Fruit fly (Drosophila melanogaster) whole organism, embryonic: Measurements from ENCODE around the gene CG14402.

Experiments used
- Atf6 ChIP-seq: fragments of 200-800 bp; sonication (Bioruptor generic); IDR thresholded peaks from 2 replicates; pipeline ENCODE4 v1.3.6; 2022; ENCODE audit warnings: missing biosample characterization, missing genetic modification characterization
- CG10366 ChIP-seq: fragments of 200-800 bp; sonication (Bioruptor generic); IDR thresholded peaks from 2 replicates; pipeline ENCODE4 v1.3.6; 2022; ENCODE audit warnings: missing biosample characterization, missing genetic modification characterization
- CG10543 ChIP-seq: fragments of 200-800 bp; sonication (Bioruptor generic); optimal IDR thresholded peaks from 3 replicates; lab custom pipeline; 2017; ENCODE audit warnings: missing biosample characterization, mild to moderate bottlenecking, missing genetic modification characterization, moderate library complexity
- CG11560 ChIP-seq: fragments of 200-800 bp; sonication (Bioruptor generic); IDR thresholded peaks from 3 replicates; pipeline ENCODE4 v1.3.6; 2022; ENCODE audit warnings: missing biosample characterization, missing genetic modification characterization
- CG12236 ChIP-seq: fragments of 200-800 bp; sonication (Bioruptor generic); optimal IDR thresholded peaks from 2 replicates; lab custom pipeline; 2016; ENCODE audit warnings: missing biosample characterization, missing genetic modification characterization
- CG13287 ChIP-seq: fragments of 200-800 bp; sonication (Bioruptor generic); IDR thresholded peaks from 2 replicates; pipeline ENCODE4 v1.3.6; 2022; ENCODE audit warnings: missing biosample characterization, missing genetic modification characterization; ENCODE audit not compliant: partially characterized antibody
- CG13424 ChIP-seq: fragments of 200-800 bp; sonication (Bioruptor generic); optimal IDR thresholded peaks from 2 replicates; lab custom pipeline; 2019; ENCODE audit warnings: missing biosample characterization, mild to moderate bottlenecking, missing genetic modification characterization, moderate library complexity
- CG14667 ChIP-seq: fragments of 200-800 bp; sonication (Bioruptor generic); IDR thresholded peaks from 2 replicates; pipeline ENCODE4 v1.3.6; 2022; ENCODE audit warnings: missing biosample characterization, missing genetic modification characterization
- CG15479 ChIP-seq: fragments of 200-800 bp; sonication (Bioruptor generic); optimal IDR thresholded peaks from 3 replicates; lab custom pipeline; 2019; ENCODE audit warnings: missing biosample characterization, mild to moderate bottlenecking, missing genetic modification characterization, moderate library complexity
- CG1602 ChIP-seq: fragments of 200-800 bp; sonication (Bioruptor generic); optimal IDR thresholded peaks from 3 replicates; lab custom pipeline; 2016; ENCODE audit warnings: missing biosample characterization, missing genetic modification characterization
- CG16813 ChIP-seq: fragments of 200-800 bp; sonication (Bioruptor generic); IDR thresholded peaks from 3 replicates; pipeline ENCODE4 v1.3.6; 2022; ENCODE audit warnings: missing biosample characterization, missing genetic modification characterization; ENCODE audit not compliant: partially characterized antibody
- CG17385 ChIP-seq: fragments of 200-800 bp; sonication (Bioruptor generic); optimal IDR thresholded peaks from 3 replicates; lab custom pipeline; 2018; ENCODE audit warnings: missing biosample characterization, mild to moderate bottlenecking, missing genetic modification characterization
- CG30403 ChIP-seq: fragments of 200-800 bp; sonication (Bioruptor generic); optimal IDR thresholded peaks from 3 replicates; lab custom pipeline; 2016; ENCODE audit warnings: missing biosample characterization, missing genetic modification characterization
- CG7556 ChIP-seq: fragments of 200-800 bp; sonication (Bioruptor generic); optimal IDR thresholded peaks from 2 replicates; lab custom pipeline; 2017; ENCODE audit warnings: missing biosample characterization, mild to moderate bottlenecking, missing genetic modification characterization
- CG7745 ChIP-seq: fragments of 200-800 bp; sonication (Bioruptor generic); optimal IDR thresholded peaks from 2 replicates; lab custom pipeline; 2018; ENCODE audit warnings: missing biosample characterization, mild to moderate bottlenecking, missing genetic modification characterization, moderate library complexity
- Dad ChIP-seq: fragments of 200-800 bp; sonication (Bioruptor generic); optimal IDR thresholded peaks from 3 replicates; lab custom pipeline; 2016; ENCODE audit warnings: missing biosample characterization, missing genetic modification characterization
- Dfd ChIP-seq, 2 experiments: fragments of >200 bp; optimal IDR thresholded peaks; 2 replicates each; lab custom pipeline; 2017; ENCODE audit warnings: missing biosample characterization in 2 of 2, missing genetic modification characterization in 2 of 2
- Dip2 ChIP-seq: fragments of 200-800 bp; sonication (Bioruptor generic); IDR thresholded peaks from 2 replicates; pipeline ENCODE4 v1.3.6; 2022; ENCODE audit warnings: missing biosample characterization, missing genetic modification characterization
- E2f1 ChIP-seq: fragments of 200-800 bp; sonication (Bioruptor generic); IDR thresholded peaks from 2 replicates; pipeline ENCODE4 v1.3.6; 2022; ENCODE audit warnings: missing biosample characterization, missing genetic modification characterization
- ERR ChIP-seq: fragments of 200-800 bp; sonication (Bioruptor generic); optimal IDR thresholded peaks from 2 replicates; lab custom pipeline; 2016; ENCODE audit warnings: missing biosample characterization, missing genetic modification characterization
- Fer2 ChIP-seq: fragments of 200-800 bp; sonication (Bioruptor generic); optimal IDR thresholded peaks from 2 replicates; lab custom pipeline; 2018; ENCODE audit warnings: missing biosample characterization, mild to moderate bottlenecking, missing genetic modification characterization, moderate library complexity
- HLH4C ChIP-seq: fragments of 200-800 bp; sonication (Bioruptor generic); IDR thresholded peaks from 3 replicates; pipeline ENCODE4 v1.3.6; 2022; ENCODE audit warnings: missing biosample characterization, missing genetic modification characterization; ENCODE audit not compliant: partially characterized antibody
- Lhr ChIP-seq: fragments of 200-800 bp; sonication (Bioruptor generic); optimal IDR thresholded peaks from 3 replicates; lab custom pipeline; 2017; ENCODE audit warnings: mild to moderate bottlenecking, missing biosample characterization, missing genetic modification reagents, missing genetic modification characterization
- NC2α ChIP-seq: fragments of 200-800 bp; sonication (Bioruptor generic); optimal IDR thresholded peaks from 2 replicates; lab custom pipeline; 2016; ENCODE audit warnings: missing biosample characterization, missing genetic modification characterization
- Oli ChIP-seq: fragments of 200-800 bp; sonication (Bioruptor generic); optimal IDR thresholded peaks from 2 replicates; lab custom pipeline; 2018; ENCODE audit warnings: missing biosample characterization, mild to moderate bottlenecking, missing genetic modification characterization, moderate library complexity
- PHDP ChIP-seq: fragments of 200-800 bp; sonication (Bioruptor generic); optimal IDR thresholded peaks from 3 replicates; lab custom pipeline; 2018; ENCODE audit warnings: missing biosample characterization, mild to moderate bottlenecking, missing genetic modification characterization, moderate library complexity
- Poxn ChIP-seq: fragments of 200-800 bp; sonication (Bioruptor generic); IDR thresholded peaks from 2 replicates; pipeline ENCODE4 v1.3.6; 2022; ENCODE audit warnings: missing biosample characterization, missing genetic modification characterization
- Sox100B ChIP-seq: fragments of 200-800 bp; sonication (Bioruptor generic); optimal IDR thresholded peaks from 3 replicates; lab custom pipeline; 2018; ENCODE audit warnings: missing biosample characterization, mild to moderate bottlenecking, missing genetic modification characterization
- al ChIP-seq: fragments of 200-800 bp; sonication (Bioruptor generic); IDR thresholded peaks from 2 replicates; pipeline ENCODE4 v1.3.6; 2022; ENCODE audit warnings: missing biosample characterization, missing genetic modification characterization
- ash1 ChIP-seq: fragments of 200-800 bp; sonication (Bioruptor generic); optimal IDR thresholded peaks from 2 replicates; lab custom pipeline; 2018; ENCODE audit warnings: missing biosample characterization, mild to moderate bottlenecking, missing genetic modification characterization
- bowl ChIP-seq: fragments of 200-800 bp; sonication (Bioruptor generic); IDR thresholded peaks from 2 replicates; pipeline ENCODE4 v1.3.6; 2022; ENCODE audit warnings: missing biosample characterization, missing genetic modification characterization
- cg ChIP-seq: fragments of 200-800 bp; sonication (Bioruptor generic); optimal IDR thresholded peaks from 3 replicates; lab custom pipeline; 2019; ENCODE audit warnings: missing biosample characterization, mild to moderate bottlenecking, missing genetic modification characterization, moderate library complexity
- chm ChIP-seq: fragments of 200-800 bp; sonication (Bioruptor generic); IDR thresholded peaks from 2 replicates; pipeline ENCODE4 v1.3.6; 2022; ENCODE audit warnings: missing biosample characterization, missing genetic modification characterization
- croc ChIP-seq: fragments of 200-800 bp; sonication (Bioruptor generic); conservative IDR thresholded peaks from 3 replicates; pipeline ENCODE4 v1.3.6; 2022; ENCODE audit warnings: missing biosample characterization, missing genetic modification characterization
- crp ChIP-seq, 2 experiments: fragments of 200-800 bp; sonication (Bioruptor generic); optimal IDR thresholded peaks; 2 replicates in 1 of 2; 3 replicates in 1 of 2; lab custom pipeline; 2017; ENCODE audit warnings: missing biosample characterization in 2 of 2, missing genetic modification characterization in 2 of 2, mild to moderate bottlenecking in 1 of 2, moderate library complexity in 1 of 2
- cwo ChIP-seq: fragments of 200-800 bp; sonication (Bioruptor generic); optimal IDR thresholded peaks from 3 replicates; lab custom pipeline; 2017; ENCODE audit warnings: missing biosample characterization, missing genetic modification characterization, mild to moderate bottlenecking, moderate library complexity, missing genetic modification reagents
- da ChIP-seq: fragments of 200-800 bp; sonication (Bioruptor generic); optimal IDR thresholded peaks from 2 replicates; lab custom pipeline; 2016; ENCODE audit warnings: missing biosample characterization, missing genetic modification characterization
- dmrt99B ChIP-seq: fragments of 200-800 bp; sonication (Bioruptor generic); optimal IDR thresholded peaks from 2 replicates; lab custom pipeline; 2018; ENCODE audit warnings: missing biosample characterization, mild to moderate bottlenecking, missing genetic modification characterization, moderate library complexity
- dpn ChIP-seq, 2 experiments: fragments of 200-800 bp; sonication (Bioruptor generic); optimal IDR thresholded peaks; 3 replicates each; lab custom pipeline; 2016; ENCODE audit warnings: missing biosample characterization in 2 of 2, missing genetic modification characterization in 2 of 2
- dysf ChIP-seq: fragments of 200-800 bp; sonication (Bioruptor generic); IDR thresholded peaks from 3 replicates; pipeline ENCODE4 v1.3.6; 2022; ENCODE audit warnings: missing biosample characterization, missing genetic modification characterization
- fd102C ChIP-seq: fragments of 200-800 bp; sonication (Bioruptor generic); optimal IDR thresholded peaks from 2 replicates; lab custom pipeline; 2018; ENCODE audit warnings: missing biosample characterization, mild to moderate bottlenecking, missing genetic modification characterization, moderate library complexity
- her ChIP-seq: fragments of 200-800 bp; sonication (Bioruptor generic); optimal IDR thresholded peaks from 2 replicates; lab custom pipeline; 2016; ENCODE audit warnings: missing biosample characterization, missing genetic modification characterization
- onecut ChIP-seq: fragments of 200-800 bp; sonication (Bioruptor generic); IDR thresholded peaks from 2 replicates; pipeline ENCODE4 v1.3.6; 2022; ENCODE audit warnings: missing biosample characterization, missing genetic modification characterization
- peb ChIP-seq: fragments of 200-800 bp; sonication (Bioruptor generic); IDR thresholded peaks from 2 replicates; pipeline ENCODE4 v1.3.6; 2022; ENCODE audit warnings: missing biosample characterization, missing genetic modification characterization
- pum ChIP-seq: fragments of 200-800 bp; sonication (Bioruptor generic); optimal IDR thresholded peaks from 2 replicates; lab custom pipeline; 2016; ENCODE audit warnings: missing biosample characterization, missing genetic modification characterization
- tap ChIP-seq: fragments of 200-800 bp; optimal IDR thresholded peaks from 3 replicates; lab custom pipeline; 2019; ENCODE audit warnings: missing biosample characterization, mild to moderate bottlenecking, missing genetic modification characterization, moderate library complexity
- trh ChIP-seq: fragments of 200-800 bp; sonication (Bioruptor generic); optimal IDR thresholded peaks from 2 replicates; lab custom pipeline; 2016; ENCODE audit warnings: missing biosample characterization, missing genetic modification characterization
- unc-4 ChIP-seq: fragments of 200-800 bp; sonication (Bioruptor generic); IDR thresholded peaks from 2 replicates; pipeline ENCODE4 v1.3.6; 2022; ENCODE audit warnings: missing biosample characterization, missing genetic modification characterization; ENCODE audit not compliant: partially characterized antibody
- vfl ChIP-seq: fragments of 200-800 bp; sonication (Bioruptor generic); optimal IDR thresholded peaks from 2 replicates; lab custom pipeline; 2016; ENCODE audit warnings: missing biosample characterization, missing genetic modification characterization
- wdn ChIP-seq: fragments of 200-800 bp; sonication (Bioruptor generic); IDR thresholded peaks from 2 replicates; pipeline ENCODE4 v1.3.6; 2022; ENCODE audit warnings: missing biosample characterization, missing genetic modification characterization

Gene CG14402

DNA sequence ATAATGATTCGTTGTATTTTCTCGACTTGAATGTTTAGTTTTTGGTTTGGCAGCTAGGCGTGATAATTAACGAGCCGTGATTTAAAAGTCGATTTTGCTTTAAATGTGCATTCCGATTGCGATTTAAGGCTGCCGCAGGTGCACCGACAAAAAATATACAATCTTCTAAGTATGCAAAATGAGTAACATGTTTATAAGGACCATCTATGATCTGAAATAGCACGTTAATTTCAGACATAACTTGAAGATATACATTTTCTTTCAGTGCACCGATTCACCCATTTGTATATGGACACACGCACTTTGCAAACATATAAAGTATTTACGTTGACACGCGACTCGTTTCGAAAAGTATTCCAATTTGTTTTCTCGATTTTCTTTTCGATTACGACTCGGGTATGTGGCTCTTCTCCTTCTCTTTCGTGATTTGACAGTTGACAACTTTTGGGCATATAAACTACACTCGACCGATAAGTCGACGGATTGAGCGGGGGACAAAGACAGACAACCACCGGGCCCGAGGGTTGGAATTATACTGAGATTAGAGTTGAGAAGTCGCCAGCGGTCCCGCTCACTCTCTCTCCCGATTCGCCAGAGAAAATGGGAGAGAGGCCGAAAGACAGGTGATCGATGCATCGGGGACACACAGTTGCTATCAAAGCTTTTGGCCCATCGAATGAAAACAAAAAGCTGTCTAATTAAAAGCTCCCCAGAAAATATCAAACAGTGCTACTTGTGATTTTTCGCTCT, 40.9 kb downstream of the CG14402 start (continued):
- peak; percentile 14 for TF ChIP-seq CG17385 (GFP tag; lab: Kevin White, UChicago)
- TF ChIP-seq chm: 0 out of 2 replicates have a peak, but pooled peaks have one; percentile 60
- TF ChIP-seq tap: no peak
- peak; percentile 42 for TF ChIP-seq cwo
- TF ChIP-seq croc (GFP tag; lab: Robert Waterston, UW): no peak
- TF ChIP-seq CG13424 (tag; lab: Kevin White, UChicago): peak; percentile 17
- TF ChIP-seq Dad (GFP tag; lab: Kevin White, UChicago): peak; percentile 36
- no peak for TF ChIP-seq cg (GFP tag; lab: Kevin White, UChicago)
- TF ChIP-seq dmrt99B (tag; lab: Kevin White, UChicago): peak; percentile 65
- no peak for TF ChIP-seq CG16813
- peak; percentile 62 for TF ChIP-seq Oli (tag; lab: Kevin White, UChicago)
- TF ChIP-seq ash1 (GFP tag; lab: Kevin White, UChicago): no peak
- no peak for TF ChIP-seq E2f1 (GFP tag; lab: Robert Waterston, UW)
- no peak for TF ChIP-seq CG7745 (tag; lab: Kevin White, UChicago)
- no peak for TF ChIP-seq da (GFP tag; lab: Kevin White, UChicago)
- no peak for TF ChIP-seq CG15479 (GFP tag; lab: Kevin White, UChicago)
- no peak for TF ChIP-seq CG11560
- TF ChIP-seq CG1602: no peak
- TF ChIP-seq crp (GFP tag; optimal IDR thresholded peaks at IDR 0.05; lab: Kevin White, UChicago): no peak
- no peak for TF ChIP-seq fd102C (GFP tag; lab: Kevin White, UChicago)
- TF ChIP-seq CG30403 (GFP tag; lab: Kevin White, UChicago): peak; percentile 48
- no peak for TF ChIP-seq wdn
- TF ChIP-seq CG14667 (GFP tag; lab: Robert Waterston, UW): no peak
- no peak for TF ChIP-seq al (GFP tag; lab: Robert Waterston, UW)
- no peak for TF ChIP-seq Dfd (GFP tag; optimal IDR thresholded peaks at IDR 0.05; lab: Kevin White, UChicago)
- peak; percentile 36 to 57 for TF ChIP-seq dpn (GFP tag; optimal IDR thresholded peaks at IDR 0.05; lab: Kevin White, UChicago)
- no peak for TF ChIP-seq NC2α
- no peak; the same call in 1 of the 2 replicates for TF ChIP-seq CG13287
- no peak for TF ChIP-seq CG10543 (GFP tag; lab: Kevin White, UChicago)
- TF ChIP-seq Fer2 (tag; lab: Kevin White, UChicago): no peak
- peak; percentile 18 for TF ChIP-seq pum (GFP tag; lab: Kevin White, UChicago)
- no peak for TF ChIP-seq dysf
- no peak for TF ChIP-seq her (GFP tag; lab: Kevin White, UChicago)
- TF ChIP-seq unc-4 (GFP tag; lab: Robert Waterston, UW): no peak
- TF ChIP-seq bowl (GFP tag; lab: Robert Waterston, UW): no peak
- no peak for TF ChIP-seq onecut (GFP tag; lab: Robert Waterston, UW)
- no peak for TF ChIP-seq HLH4C (GFP tag; lab: Robert Waterston, UW)
- peak; percentile 23 for TF ChIP-seq CG7556
- TF ChIP-seq CG12236 (GFP tag; lab: Kevin White, UChicago): no peak
- TF ChIP-seq Atf6 (GFP tag; lab: Robert Waterston, UW): no peak; the same call in none of the 2 replicates
- TF ChIP-seq peb: no peak
- TF ChIP-seq PHDP: peak; percentile 25
- peak; percentile 58 for TF ChIP-seq Sox100B
- TF ChIP-seq ERR (GFP tag; lab: Kevin White, UChicago): no peak
- TF ChIP-seq Lhr: no peak
- no peak for TF ChIP-seq Dip2 (GFP tag; lab: Robert Waterston, UW)
- TF ChIP-seq CG10366 (GFP tag; lab: Robert Waterston, UW): peak; percentile 41; the same call in 1 of the 2 replicates
- peak; percentile 27 for TF ChIP-seq trh (GFP tag; lab: Kevin White, UChicago)
- TF ChIP-seq vfl (GFP tag; lab: Kevin White, UChicago): no peak
- TF ChIP-seq Poxn (GFP tag; lab: Robert Waterston, UW): no peak
